Worm (Caenorhabditis elegans) whole organism, midembryonic: ENCODE measurements around the gene T22B7.7.

Source experiments
- T22C8.4 ChIP-seq: fragments of 200-800 bp; sonication (Bioruptor generic); IDR thresholded peaks from 2 replicates; pipeline ENCODE4 v1.3.6; 2022; ENCODE audit warnings: missing genetic modification characterization, missing compliant biosample characterization
- cog-1 ChIP-seq: sonication (generic microtip); optimal IDR thresholded peaks from 2 replicates; lab custom pipeline; 2016; ENCODE audit warnings: missing genetic modification characterization, missing compliant biosample characterization
- flt-1 ChIP-seq: fragments of 200-800 bp; sonication (Bioruptor generic); IDR thresholded peaks from 2 replicates; pipeline ENCODE4 v1.3.6; 2022; ENCODE audit warnings: missing genetic modification characterization, missing compliant biosample characterization
- klf-2 ChIP-seq: fragments of 200-800 bp; sonication (Bioruptor generic); conservative IDR thresholded peaks from 2 replicates; pipeline ENCODE4 v1.3.6; 2022; ENCODE audit warnings: missing genetic modification reagents, missing genetic modification characterization, missing compliant biosample characterization
- med-1 ChIP-seq: sonication (generic microtip); optimal IDR thresholded peaks from 2 replicates; lab custom pipeline; 2017; ENCODE audit warnings: missing genetic modification characterization, mild to moderate bottlenecking, missing compliant biosample characterization, antibody characterized with exemption, missing genetic modification reagents; ENCODE audit not compliant: insufficient read depth
- ref-1 ChIP-seq: fragments of 200-800 bp; sonication (Bioruptor generic); conservative IDR thresholded peaks from 2 replicates; pipeline ENCODE4 v1.3.6; 2022; ENCODE audit warnings: missing genetic modification reagents, missing genetic modification characterization, missing compliant biosample characterization
- tab-1 ChIP-seq: fragments of 200-800 bp; sonication (Bioruptor generic); IDR thresholded peaks from 2 replicates; pipeline ENCODE4 v1.3.6; 2022; ENCODE audit warnings: missing genetic modification characterization, missing compliant biosample characterization
- ztf-23 ChIP-seq: fragments of 200-800 bp; sonication (Bioruptor generic); IDR thresholded peaks from 2 replicates; pipeline ENCODE4 v1.3.6; 2022; ENCODE audit warnings: missing genetic modification reagents, missing genetic modification characterization, missing compliant biosample characterization
- ztf-29 ChIP-seq: fragments of 200-800 bp; sonication (Bioruptor generic); IDR thresholded peaks from 2 replicates; pipeline ENCODE4 v1.3.6; 2022; ENCODE audit warnings: missing genetic modification reagents, missing genetic modification characterization, missing compliant biosample characterization

T22B7.7 gene

ce11 chrX:5680125-5680524 is 26.3 kb upstream of the T22B7.7 start, which contains the start of gene set-19:
TSS of gene set-19 (minus strand) at chrX:5680225.
- TF ChIP-seq ref-1 (GFP tag; lab: Robert Waterston, UW): no peak
- no peak for TF ChIP-seq klf-2
- no peak for TF ChIP-seq ztf-29 (GFP tag; lab: Robert Waterston, UW)
- no peak for TF ChIP-seq tab-1 (GFP tag; lab: Robert Waterston, UW)
- no peak for TF ChIP-seq T22C8.4

DNA sequence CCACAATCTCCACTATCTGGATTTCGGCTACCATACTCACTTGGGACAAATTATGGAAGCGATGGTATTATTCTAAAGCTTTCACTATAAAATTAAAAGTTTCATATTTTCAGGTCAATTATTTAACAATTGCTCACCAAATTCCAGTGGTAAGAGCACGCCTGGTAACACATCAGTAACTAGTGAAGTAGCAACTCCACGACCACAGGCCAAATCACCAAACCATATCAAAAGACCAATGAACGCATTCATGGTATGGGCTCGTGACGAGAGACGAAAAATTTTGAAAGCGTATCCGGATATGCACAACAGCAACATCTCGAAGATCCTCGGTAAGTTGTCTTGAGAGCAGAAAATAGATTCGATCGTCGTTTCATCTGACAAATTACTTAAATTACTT is 18.7 kb upstream of the T22B7.7 start:
- TF ChIP-seq ztf-29 (GFP tag; lab: Robert Waterston, UW) (no peak), flt-1 (no peak), ztf-23 (GFP tag; lab: Robert Waterston, UW) (no peak), med-1 (GFP tag; lab: Kevin White, UChicago) (no peak), tab-1 (GFP tag; lab: Robert Waterston, UW) (no peak), cog-1 (tag; lab: Kevin White, UChicago) (no peak), klf-2 (no peak), ref-1 (GFP tag; lab: Robert Waterston, UW) (no peak), T22C8.4 (no peak)

DNA sequence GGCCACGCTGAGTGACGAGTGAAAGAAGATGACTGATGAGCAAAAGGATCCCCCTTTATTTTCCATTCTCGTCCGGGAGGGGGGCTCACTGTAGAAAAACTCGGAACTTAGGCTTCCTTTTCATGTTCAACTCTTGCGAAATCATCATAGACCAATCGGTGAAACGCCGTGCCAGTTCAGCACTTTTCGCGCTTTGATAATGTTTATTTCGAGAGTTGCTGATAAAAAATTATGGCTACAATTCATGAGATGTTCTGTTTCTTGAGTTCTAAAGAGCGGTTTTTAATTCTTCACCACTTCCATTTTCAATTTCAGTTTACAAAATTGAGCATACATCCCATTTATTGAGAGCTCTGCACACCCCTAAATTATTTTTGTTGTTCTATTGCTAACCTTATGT is 17.0 kb upstream of the T22B7.7 start:
- TF ChIP-seq T22C8.4: no peak
- no peak for TF ChIP-seq cog-1 (tag; lab: Kevin White, UChicago)
- TF ChIP-seq ref-1 (GFP tag; lab: Robert Waterston, UW): no peak
- TF ChIP-seq ztf-29 (GFP tag; lab: Robert Waterston, UW): no peak
- TF ChIP-seq ztf-23 (GFP tag; lab: Robert Waterston, UW): no peak
- no peak for TF ChIP-seq tab-1 (GFP tag; lab: Robert Waterston, UW)
- no peak for TF ChIP-seq med-1 (GFP tag; lab: Kevin White, UChicago)
- TF ChIP-seq flt-1: no peak
- TF ChIP-seq klf-2: no peak

- TF ChIP-seq ztf-29 (GFP tag; lab: Robert Waterston, UW): no peak
- no peak for TF ChIP-seq ztf-23 (GFP tag; lab: Robert Waterston, UW)
Measured at ce11 chrX:5669733-5670132, 15.9 kb upstream of the T22B7.7 start.

DNA sequence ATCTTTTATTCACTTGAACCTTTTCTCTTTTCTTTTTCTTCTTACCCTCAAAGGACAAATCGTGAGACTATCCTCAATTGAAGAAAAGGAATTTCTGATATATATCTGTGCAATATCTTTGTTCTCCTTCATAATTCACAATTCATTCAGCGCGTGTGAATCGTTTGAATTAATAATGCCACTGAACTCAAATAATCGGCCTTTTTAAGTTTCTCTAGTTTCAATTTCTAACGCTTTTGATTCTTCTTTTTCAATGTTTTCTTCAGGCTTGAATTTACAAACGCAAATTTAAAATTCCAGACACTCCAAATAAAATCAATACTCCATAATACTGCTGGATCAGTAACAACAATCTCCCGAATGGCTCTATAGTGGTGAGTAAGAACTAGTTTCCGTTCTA is 9.7 kb upstream of the T22B7.7 start, which contains the start of gene egl-13:
TSS of gene egl-13 (plus strand) at position 301 of the 400 bp plus-strand sequence.
- no peak for TF ChIP-seq klf-2
- no peak for TF ChIP-seq cog-1 (tag; lab: Kevin White, UChicago)
- TF ChIP-seq T22C8.4: no peak
- no peak for TF ChIP-seq med-1 (GFP tag; lab: Kevin White, UChicago)
- TF ChIP-seq ztf-29 (GFP tag; lab: Robert Waterston, UW): no peak
- TF ChIP-seq ztf-23 (GFP tag; lab: Robert Waterston, UW): no peak
- TF ChIP-seq flt-1: no peak
- no peak for TF ChIP-seq tab-1 (GFP tag; lab: Robert Waterston, UW)
- TF ChIP-seq ref-1 (GFP tag; lab: Robert Waterston, UW): no peak

ce11 chrX:5661179-5661578 is 7.3 kb upstream of the T22B7.7 start:
- no peak for TF ChIP-seq ztf-29 (GFP tag; lab: Robert Waterston, UW)
- TF ChIP-seq flt-1: no peak
- TF ChIP-seq T22C8.4: no peak
- no peak for TF ChIP-seq ztf-23 (GFP tag; lab: Robert Waterston, UW)

- TF ChIP-seq med-1 (GFP tag; lab: Kevin White, UChicago) (no peak), cog-1 (tag; lab: Kevin White, UChicago) (no peak), ref-1 (GFP tag; lab: Robert Waterston, UW) (no peak)
Measured at ce11 chrX:5659614-5660013, 5.7 kb upstream of the T22B7.7 start, which contains the start of gene T22B7.22. TSS of gene T22B7.22 (plus strand) at chrX:5659967.

ce11 chrX:5655601-5656000 is 1.7 kb upstream of the T22B7.7 start:
- TF ChIP-seq cog-1 (tag; lab: Kevin White, UChicago) (no peak), flt-1 (no peak)

ce11 chrX:5647884-5648283 is 6.0 kb downstream of the T22B7.7 start, which contains the start of gene srv-7:
TSS of gene srv-7 (minus strand) at chrX:5647984.
- TF ChIP-seq flt-1 (no peak), T22C8.4 (no peak), ztf-29 (GFP tag; lab: Robert Waterston, UW) (no peak), tab-1 (GFP tag; lab: Robert Waterston, UW) (no peak), klf-2 (no peak), med-1 (GFP tag; lab: Kevin White, UChicago) (no peak), ref-1 (GFP tag; lab: Robert Waterston, UW) (no peak), cog-1 (tag; lab: Kevin White, UChicago) (no peak), ztf-23 (GFP tag; lab: Robert Waterston, UW) (no peak)

DNA sequence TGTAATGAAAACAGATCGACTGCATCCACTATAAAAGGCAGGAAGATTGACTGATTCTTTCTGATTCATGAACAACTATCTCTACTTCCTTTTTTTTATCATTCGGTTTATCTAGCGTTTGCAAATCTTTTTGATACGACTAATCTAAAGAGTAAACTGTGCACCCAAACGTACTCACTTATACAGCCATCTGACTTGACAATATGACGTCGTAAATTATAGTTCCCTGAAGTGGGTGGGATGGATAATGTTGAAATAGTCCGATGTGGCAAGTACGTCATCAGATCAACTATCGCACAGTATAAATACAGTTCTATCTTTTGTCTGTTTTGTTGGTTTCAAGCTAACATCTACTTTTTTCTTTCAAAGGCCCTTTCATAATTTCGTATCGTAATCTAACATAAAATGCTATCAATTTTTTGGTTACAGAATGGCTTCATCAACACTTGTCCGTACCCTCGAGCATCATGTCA is 6.9 kb downstream of the T22B7.7 start, which contains the start of gene T22B7.3:
TSS of gene T22B7.3 (plus strand) at position 423 of the 473 bp plus-strand sequence.
- TF ChIP-seq ztf-29 (GFP tag; lab: Robert Waterston, UW) (no peak), tab-1 (GFP tag; lab: Robert Waterston, UW) (no peak), med-1 (GFP tag; lab: Kevin White, UChicago) (no peak), klf-2 (no peak), flt-1 (no peak), ztf-23 (GFP tag; lab: Robert Waterston, UW) (no peak), T22C8.4 (no peak), ref-1 (GFP tag; lab: Robert Waterston, UW) (no peak), cog-1 (tag; lab: Kevin White, UChicago) (no peak)

DNA sequence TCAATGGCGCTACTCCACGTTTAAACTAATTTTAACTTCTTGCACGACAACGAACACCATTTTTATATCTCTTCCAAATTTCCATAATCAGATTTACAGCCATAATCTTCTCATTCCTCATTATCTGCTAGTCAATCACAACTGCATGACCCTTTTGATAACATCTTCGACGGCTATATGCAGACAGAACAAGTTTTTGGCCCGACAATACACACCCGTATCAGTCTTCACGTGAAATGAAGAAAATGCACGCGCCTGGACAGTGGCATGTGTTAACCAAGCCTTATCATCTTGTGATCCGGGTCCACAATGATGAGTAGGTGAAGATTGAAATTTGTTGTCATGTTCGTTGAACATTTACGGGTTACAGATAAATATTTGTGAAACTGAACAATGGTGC is 8.3 kb downstream of the T22B7.7 start:
- TF ChIP-seq ztf-29 (GFP tag; lab: Robert Waterston, UW): no peak
- no peak for TF ChIP-seq cog-1 (tag; lab: Kevin White, UChicago)
- TF ChIP-seq flt-1: no peak
- no peak for TF ChIP-seq med-1 (GFP tag; lab: Kevin White, UChicago)
- TF ChIP-seq T22C8.4: no peak
- no peak for TF ChIP-seq tab-1 (GFP tag; lab: Robert Waterston, UW)
- no peak for TF ChIP-seq ztf-23 (GFP tag; lab: Robert Waterston, UW)
